Fruit fly (Drosophila melanogaster) whole organism, pupa: ENCODE measurements around the gene Cyp312a1.

Source experiments
- CG10348 ChIP-seq: fragments of 200-800 bp; sonication (Bioruptor generic); IDR thresholded peaks from 2 replicates; pipeline ENCODE4 v1.3.6; 2022; ENCODE audit warnings: missing biosample characterization, missing genetic modification characterization
- CG14655 ChIP-seq: fragments of 200-800 bp; sonication (Bioruptor generic); optimal IDR thresholded peaks from 3 replicates; lab custom pipeline; 2017; ENCODE audit warnings: mild to moderate bottlenecking, missing biosample characterization, missing genetic modification reagents, missing genetic modification characterization
- CG32121 ChIP-seq: fragments of 200-800 bp; sonication (Bioruptor generic); IDR thresholded peaks from 2 replicates; pipeline ENCODE4 v1.3.6; 2022; ENCODE audit warnings: missing biosample characterization, missing genetic modification characterization
- CG34367 ChIP-seq: fragments of 200-800 bp; sonication (Bioruptor generic); optimal IDR thresholded peaks from 2 replicates; lab custom pipeline; 2018; ENCODE audit warnings: missing biosample characterization, mild to moderate bottlenecking, missing genetic modification characterization
- CG8301 ChIP-seq: fragments of 200-800 bp; sonication (Bioruptor generic); optimal IDR thresholded peaks from 2 replicates; lab custom pipeline; 2018; ENCODE audit warnings: missing biosample characterization, mild to moderate bottlenecking, missing genetic modification characterization
- CG9948 ChIP-seq: fragments of 200-800 bp; sonication (Bioruptor generic); optimal IDR thresholded peaks from 2 replicates; lab custom pipeline; 2018; ENCODE audit warnings: missing biosample characterization, mild to moderate bottlenecking, missing genetic modification characterization, moderate library complexity
- D1 ChIP-seq: fragments of 200-800 bp; sonication (Bioruptor generic); optimal IDR thresholded peaks from 2 replicates; lab custom pipeline; 2018; ENCODE audit warnings: missing biosample characterization, mild to moderate bottlenecking, missing genetic modification characterization, moderate library complexity
- Pif1A ChIP-seq: fragments of 200-800 bp; sonication (Bioruptor generic); optimal IDR thresholded peaks from 3 replicates; lab custom pipeline; 2016; ENCODE audit warnings: missing biosample characterization, missing genetic modification characterization
- fd96Ca ChIP-seq: fragments of 200-800 bp; sonication (Bioruptor generic); IDR thresholded peaks from 3 replicates; pipeline ENCODE4 v1.3.6; 2022; ENCODE audit warnings: missing biosample characterization, missing genetic modification characterization

DNA sequence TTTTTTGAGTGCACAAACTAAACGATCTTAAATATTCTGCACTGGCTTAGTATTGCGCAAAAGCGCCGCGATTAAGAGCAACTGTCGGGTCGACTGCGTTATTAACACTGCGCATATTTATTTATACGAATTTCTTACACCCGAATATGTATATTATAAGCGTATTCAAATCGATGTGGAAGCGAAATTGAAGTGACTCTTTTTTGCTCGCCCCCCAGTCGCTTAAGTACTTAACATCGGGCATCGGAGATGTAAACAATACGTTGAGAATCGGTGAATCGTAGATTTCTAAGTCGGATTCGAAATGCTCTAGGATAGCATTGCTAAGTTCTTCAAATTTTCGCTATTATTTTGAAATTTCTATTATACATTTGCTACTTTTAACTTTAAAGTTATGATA, at the start of gene Cyp312a1:
- TF ChIP-seq D1 (tag; lab: Kevin White, UChicago) (no peak), CG14655 (GFP tag; lab: Kevin White, UChicago) (no peak), CG32121 (GFP tag; lab: Robert Waterston, UW) (no peak), CG9948 (tag; lab: Kevin White, UChicago) (no peak), CG34367 (tag; lab: Kevin White, UChicago) (no peak), fd96Ca (GFP tag; lab: Robert Waterston, UW) (no peak), Pif1A (GFP tag; lab: Kevin White, UChicago) (no peak), CG8301 (tag; lab: Kevin White, UChicago) (no peak), CG10348 (GFP tag; lab: Robert Waterston, UW) (no peak)
